Worm (Caenorhabditis elegans) whole organism, late embryonic: ENCODE results near the gene msp-31.

Experiments used
- ama-1 ChIP-seq: fragments of 150-350 bp; optimal IDR thresholded peaks from 2 replicates; lab custom pipeline; 2014
- ceh-6 ChIP-seq: fragments of 200-800 bp; sonication (Bioruptor generic); optimal IDR thresholded peaks from 2 replicates; lab custom pipeline; 2018; ENCODE audit warnings: mild to moderate bottlenecking, missing genetic modification characterization, missing compliant biosample characterization
- dmd-4 ChIP-seq: sonication (generic microtip); optimal IDR thresholded peaks from 2 replicates; lab custom pipeline; 2016; ENCODE audit warnings: borderline replicate concordance, missing genetic modification characterization, missing compliant biosample characterization
- fkh-10 ChIP-seq: fragments of 150-350 bp; optimal IDR thresholded peaks from 2 replicates; lab custom pipeline; 2014; ENCODE audit warnings: missing biosample characterization, missing genetic modification reagents, missing genetic modification characterization
- lin-11 ChIP-seq: fragments of 200-800 bp; sonication (Bioruptor generic); optimal IDR thresholded peaks from 2 replicates; lab custom pipeline; 2018; ENCODE audit warnings: mild to moderate bottlenecking, missing genetic modification characterization, missing compliant biosample characterization
- rnt-1 ChIP-seq: sonication (generic microtip); optimal IDR thresholded peaks from 2 replicates; lab custom pipeline; 2016; ENCODE audit warnings: missing genetic modification characterization, missing compliant biosample characterization
- ztf-16 ChIP-seq: sonication (generic microtip); optimal IDR thresholded peaks from 2 replicates; lab custom pipeline; 2017; ENCODE audit warnings: missing genetic modification characterization, missing compliant biosample characterization

ce11 chrII:4891012-4891775 lies 25.2 kb downstream of the msp-31 start, which contains the start of gene gst-9:
- TF ChIP-seq ztf-16 (tag; lab: Kevin White, UChicago) = no peak
- no peak for TF ChIP-seq fkh-10 (GFP tag; lab: Kevin White, UChicago)
- no peak for TF ChIP-seq lin-11 (tag; lab: Kevin White, UChicago)
- TF ChIP-seq ama-1 (lab: Kevin White, UChicago) = no peak
- no peak for TF ChIP-seq dmd-4 (tag; lab: Kevin White, UChicago)
- no peak for TF ChIP-seq rnt-1 (tag; lab: Kevin White, UChicago)
- no peak for TF ChIP-seq ceh-6 (GFP tag; lab: Kevin White, UChicago)
